Worm (Caenorhabditis elegans): ENCODE data around the gene B0457.2.

- TF ChIP-seq him-1 (tag; optimal IDR thresholded peaks at IDR 0.05) (no peak), W03F9.2 (tag; optimal IDR thresholded peaks at IDR 0.05) (no peak), dao-5 (tag; optimal IDR thresholded peaks at IDR 0.05) (no peak)
Measured at ce11 chrII:8930763-8931162, 4.4 kb upstream of the B0457.2 start, which contains the start of gene enol-1.

Measured in whole organism, L4/young adult.